Worm (Caenorhabditis elegans): ENCODE measurements around the gene nstp-5.

Gene nstp-5

ce11 chrIV:12855248-12855647 lies at the start of gene nstp-5:
Gene nstp-5, plus strand, starts transcription at chrIV:12855548.
- no peak for TF ChIP-seq W03F9.2 (tag; optimal IDR thresholded peaks at IDR 0.05)
- no peak for TF ChIP-seq him-1 (tag; optimal IDR thresholded peaks at IDR 0.05)
- no peak for TF ChIP-seq dao-5 (tag; optimal IDR thresholded peaks at IDR 0.05)

- TF ChIP-seq dao-5 (tag; optimal IDR thresholded peaks at IDR 0.05) (no peak), him-1 (tag; optimal IDR thresholded peaks at IDR 0.05) (no peak)
These were observed 49.8 kb upstream of the nstp-5 start, which contains the start of gene F07C6.4 for ce11 chrIV:12805595-12805994. Gene F07C6.4, plus strand, starts transcription at chrIV:12805924.

- TF ChIP-seq W03F9.2 (tag; optimal IDR thresholded peaks at IDR 0.05) (no peak), him-1 (tag; optimal IDR thresholded peaks at IDR 0.05) (no peak), dao-5 (tag; optimal IDR thresholded peaks at IDR 0.05) (no peak)
These were observed 43.8 kb upstream of the nstp-5 start for ce11 chrIV:12811554-12811953.

ce11 chrIV:12813822-12814221 lies 41.5 kb upstream of the nstp-5 start:
- no peak for TF ChIP-seq W03F9.2 (tag; optimal IDR thresholded peaks at IDR 0.05)

ce11 chrIV:12816636-12817035 lies 38.7 kb upstream of the nstp-5 start:
- TF ChIP-seq dao-5 (tag; optimal IDR thresholded peaks at IDR 0.05) (no peak), him-1 (tag; optimal IDR thresholded peaks at IDR 0.05) (no peak), W03F9.2 (tag; optimal IDR thresholded peaks at IDR 0.05) (no peak)

- TF ChIP-seq dao-5 (tag; optimal IDR thresholded peaks at IDR 0.05) (no peak), him-1 (tag; optimal IDR thresholded peaks at IDR 0.05) (no peak), W03F9.2 (tag; optimal IDR thresholded peaks at IDR 0.05) (no peak)
These were observed 37.8 kb upstream of the nstp-5 start for ce11 chrIV:12817539-12817938.

- TF ChIP-seq dao-5 (tag; optimal IDR thresholded peaks at IDR 0.05) (no peak), him-1 (tag; optimal IDR thresholded peaks at IDR 0.05) (no peak), W03F9.2 (tag; optimal IDR thresholded peaks at IDR 0.05) (no peak)
These were observed 30.0 kb upstream of the nstp-5 start, which contains the start of gene M02B1.4 for ce11 chrIV:12825304-12825703. Gene M02B1.4, minus strand, starts transcription at chrIV:12825312.

- TF ChIP-seq dao-5 (tag; optimal IDR thresholded peaks at IDR 0.05): no peak
- TF ChIP-seq him-1 (tag; optimal IDR thresholded peaks at IDR 0.05): no peak
- TF ChIP-seq W03F9.2 (tag; optimal IDR thresholded peaks at IDR 0.05): no peak
These were observed 24.4 kb upstream of the nstp-5 start for ce11 chrIV:12830829-12831392.

- TF ChIP-seq W03F9.2 (tag; optimal IDR thresholded peaks at IDR 0.05) (peak; percentile 42), dao-5 (tag; optimal IDR thresholded peaks at IDR 0.05) (no peak)
These were observed 23.5 kb upstream of the nstp-5 start for ce11 chrIV:12831609-12832500.

ce11 chrIV:12833698-12834416 lies 21.5 kb upstream of the nstp-5 start:
- TF ChIP-seq him-1 (tag; optimal IDR thresholded peaks at IDR 0.05): no peak

- no peak for TF ChIP-seq him-1 (tag; optimal IDR thresholded peaks at IDR 0.05)
- TF ChIP-seq dao-5 (tag; optimal IDR thresholded peaks at IDR 0.05): no peak
- TF ChIP-seq W03F9.2 (tag; optimal IDR thresholded peaks at IDR 0.05): no peak
These were observed 21.0 kb upstream of the nstp-5 start for ce11 chrIV:12834417-12834731.

- no peak for TF ChIP-seq dao-5 (tag; optimal IDR thresholded peaks at IDR 0.05)
These were observed 20.0 kb upstream of the nstp-5 start for ce11 chrIV:12835363-12835762.

ce11 chrIV:12836208-12836607 lies 19.1 kb upstream of the nstp-5 start, which contains the start of gene M02B1.3:
Gene M02B1.3, plus strand, starts transcription at chrIV:12836508.
- no peak for TF ChIP-seq W03F9.2 (tag; optimal IDR thresholded peaks at IDR 0.05)
- TF ChIP-seq dao-5 (tag; optimal IDR thresholded peaks at IDR 0.05): no peak
- no peak for TF ChIP-seq him-1 (tag; optimal IDR thresholded peaks at IDR 0.05)

- no peak for TF ChIP-seq dao-5 (tag; optimal IDR thresholded peaks at IDR 0.05)
- no peak for TF ChIP-seq him-1 (tag; optimal IDR thresholded peaks at IDR 0.05)
- no peak for TF ChIP-seq W03F9.2 (tag; optimal IDR thresholded peaks at IDR 0.05)
These were observed 15.0 kb upstream of the nstp-5 start for ce11 chrIV:12840348-12840747.
